Worm (Caenorhabditis elegans): ENCODE data around the gene fipr-20.

fipr-20 gene

ce11 chrIII:7498346-7498745, 36.2 kb upstream of the fipr-20 start (continued):
- TF ChIP-seq rcor-1 (GFP tag; IDR thresholded peaks at IDR 0.05) = peak; percentile 75
- peak; percentile 99 for TF ChIP-seq lin-54 (GFP tag; optimal IDR thresholded peaks at IDR 0.05)
- TF ChIP-seq lin-35 (GFP tag; optimal IDR thresholded peaks at IDR 0.05) = peak; percentile 80 to 94 (median 89)
- no peak for TF ChIP-seq T07F8.4 (tag; optimal IDR thresholded peaks at IDR 0.05)
- peak; percentile 64; the same call in 1 of the 2 replicates for TF ChIP-seq let-526 (GFP tag; IDR thresholded peaks at IDR 0.05)
- no peak for TF ChIP-seq him-1 (tag; optimal IDR thresholded peaks at IDR 0.05)
- no peak for TF ChIP-seq hsf-1 (GFP tag; IDR thresholded peaks at IDR 0.05)
- no peak for TF ChIP-seq mxl-1 (tag; optimal IDR thresholded peaks at IDR 0.05)
- TF ChIP-seq unc-62 (GFP tag; optimal IDR thresholded peaks at IDR 0.05) = peak; percentile 8
- no peak for TF ChIP-seq cebp-2 (GFP tag; IDR thresholded peaks at IDR 0.05)
- no peak for TF ChIP-seq bed-1 (GFP tag; IDR thresholded peaks at IDR 0.05)
- no peak for TF ChIP-seq aptf-2 (GFP tag; conservative IDR thresholded peaks at IDR 0.05)
- TF ChIP-seq die-1 (tag; optimal IDR thresholded peaks at IDR 0.05) = peak; percentile 30
- no peak for TF ChIP-seq nfya-2 (GFP tag; IDR thresholded peaks at IDR 0.05)
- TF ChIP-seq attf-5 (GFP tag; optimal IDR thresholded peaks at IDR 0.05) = peak; percentile 93
- TF ChIP-seq Y79H2A.3 (GFP tag; conservative IDR thresholded peaks at IDR 0.05) = no peak
- no peak for TF ChIP-seq snpc-1.1 (tag; optimal IDR thresholded peaks at IDR 0.05; ENCODE audit: insufficient read depth)
- TF ChIP-seq attf-6 (GFP tag; IDR thresholded peaks at IDR 0.05) = no peak
- no peak for TF ChIP-seq hmg-20 (GFP tag; IDR thresholded peaks at IDR 0.05)
- no peak for TF ChIP-seq lsy-27 (tag; optimal IDR thresholded peaks at IDR 0.05; ENCODE audit: borderline replicate concordance, insufficient read depth)
- no peak for TF ChIP-seq nfyb-1 (GFP tag; IDR thresholded peaks at IDR 0.05)
- peak; percentile 61; the same call in 1 of the 2 replicates for TF ChIP-seq B0336.3 (GFP tag; IDR thresholded peaks at IDR 0.05)
- peak; percentile 39 for TF ChIP-seq snpc-1.3 (tag; optimal IDR thresholded peaks at IDR 0.05; ENCODE audit: insufficient read depth)
- TF ChIP-seq repo-1 (tag; optimal IDR thresholded peaks at IDR 0.05) = peak; percentile 53
- peak; percentile 12 for TF ChIP-seq akir-1 (GFP tag; optimal IDR thresholded peaks at IDR 0.05)
- TF ChIP-seq Y67H2A.10 (GFP tag; conservative IDR thresholded peaks at IDR 0.05) = no peak
- no peak for TF ChIP-seq hrde-1 (tag; optimal IDR thresholded peaks at IDR 0.05; ENCODE audit: borderline replicate concordance)
- no peak for TF ChIP-seq nhr-179 (tag; optimal IDR thresholded peaks at IDR 0.05)
- TF ChIP-seq ztf-25 (GFP tag; IDR thresholded peaks at IDR 0.05) = no peak
- TF ChIP-seq egl-18 (GFP tag; IDR thresholded peaks at IDR 0.05) = no peak
- no peak for TF ChIP-seq gei-17 (GFP tag; optimal IDR thresholded peaks at IDR 0.05)
- TF ChIP-seq zim-3 (tag; optimal IDR thresholded peaks at IDR 0.05) = no peak
- TF ChIP-seq ztf-3 (GFP tag; optimal IDR thresholded peaks at IDR 0.05) = no peak
- peak; percentile 9 for TF ChIP-seq snpc-3.4 (tag; optimal IDR thresholded peaks at IDR 0.05)
- TF ChIP-seq ceh-27 (GFP tag; optimal IDR thresholded peaks at IDR 0.05) = peak; percentile 75
- TF ChIP-seq D2030.7 (GFP tag; IDR thresholded peaks at IDR 0.05) = peak; percentile 57; the same call in 1 of the 2 replicates
- peak; percentile 30 for TF ChIP-seq unc-130 (GFP tag; optimal IDR thresholded peaks at IDR 0.05)
- TF ChIP-seq fkh-3 (tag; optimal IDR thresholded peaks at IDR 0.05) = no peak
- TF ChIP-seq Y53G8AR.9 (GFP tag; conservative IDR thresholded peaks at IDR 0.05) = peak; percentile 66; the same call in 1 of the 2 replicates
- no peak for TF ChIP-seq ceh-58 (GFP tag; IDR thresholded peaks at IDR 0.05)
- peak; percentile 96 for TF ChIP-seq let-607 (tag; optimal IDR thresholded peaks at IDR 0.05)
- TF ChIP-seq F39B2.1 (GFP tag; IDR thresholded peaks at IDR 0.05) = no peak
- peak; percentile 58 for TF ChIP-seq ZK185.1 (tag; optimal IDR thresholded peaks at IDR 0.05; ENCODE audit: poor library complexity, severe bottlenecking)
- TF ChIP-seq nhr-80 (tag; optimal IDR thresholded peaks at IDR 0.05) = peak; percentile 99
- TF ChIP-seq lin-40 (tag; optimal IDR thresholded peaks at IDR 0.05) = peak; percentile 74
- no peak for TF ChIP-seq hlh-26 (GFP tag; conservative IDR thresholded peaks at IDR 0.05)
- TF ChIP-seq ztf-28 (GFP tag; IDR thresholded peaks at IDR 0.05) = no peak
- peak; percentile 56 for TF ChIP-seq tbp1 (GFP tag; optimal IDR thresholded peaks at IDR 0.05)

Measured in whole organism, young adult.